Worm (Caenorhabditis elegans) whole organism, L4 larva: ENCODE results near the gene sel-13.

ENCODE experiments used
- dve-1 ChIP-seq: sonication (generic microtip); optimal IDR thresholded peaks from 2 replicates; lab custom pipeline; 2017; ENCODE audit warnings: antibody characterized with exemption, mild to moderate bottlenecking, missing genetic modification characterization, missing compliant biosample characterization; ENCODE audit not compliant: insufficient read depth
- hif-1 ChIP-seq, 2 experiments: sonication (generic microtip); optimal IDR thresholded peaks; 2 replicates each; lab custom pipeline; 2016 to 2017; ENCODE audit warnings: missing compliant biosample characterization in 2 of 2, missing genetic modification characterization in 2 of 2, missing genetic modification reagents in 2 of 2, missing genotype in 2 of 2, mild to moderate bottlenecking in 1 of 2
- lir-3 ChIP-seq: sonication (generic microtip); optimal IDR thresholded peaks from 2 replicates; lab custom pipeline; 2016; ENCODE audit warnings: mild to moderate bottlenecking, missing genetic modification characterization, missing compliant biosample characterization
- mdl-1 ChIP-seq, 2 experiments: fragments of 150-350 bp in 1 of 2; sonication (generic microtip) in 1 of 2; optimal IDR thresholded peaks; 2 replicates each; lab custom pipeline; 2014 to 2017; ENCODE audit warnings: missing biosample characterization in 2 of 2, missing genetic modification characterization in 2 of 2
- nhr-237 ChIP-seq: sonication (generic microtip); optimal IDR thresholded peaks from 2 replicates; lab custom pipeline; 2017; ENCODE audit warnings: missing biosample characterization, missing genetic modification characterization
- skn-1 ChIP-seq: fragments of 150-350 bp; optimal IDR thresholded peaks from 2 replicates; lab custom pipeline; 2014; ENCODE audit warnings: missing biosample characterization, missing genetic modification characterization

ce11 chrIII:4731295-4731988 is 31.4 kb upstream of the sel-13 start, which contains the start of gene F17C8.3:
- TF ChIP-seq mdl-1 (tag; optimal IDR thresholded peaks at IDR 0.05; lab: Kevin White, UChicago) (no peak), lir-3 (tag; lab: Kevin White, UChicago) (no peak), skn-1 (no peak), dve-1 (no peak), hif-1 (tag; optimal IDR thresholded peaks at IDR 0.05; lab: Kevin White, UChicago) (no peak), nhr-237 (no peak)
